Fruit fly (Drosophila melanogaster) whole organism, embryonic: Measurements from ENCODE around the gene CG6330.

Source experiments
- ATbp ChIP-seq: fragments of 200-800 bp; sonication (Bioruptor generic); optimal IDR thresholded peaks from 2 replicates; lab custom pipeline; 2017; ENCODE audit warnings: missing biosample characterization, mild to moderate bottlenecking, missing genetic modification characterization, missing genetic modification reagents
- Bgb ChIP-seq: fragments of 200-800 bp; sonication (Bioruptor generic); IDR thresholded peaks from 2 replicates; pipeline ENCODE4 v1.3.6; 2022; ENCODE audit warnings: missing biosample characterization, missing genetic modification characterization; ENCODE audit not compliant: partially characterized antibody
- CG10462 ChIP-seq: fragments of 200-800 bp; sonication (Bioruptor generic); optimal IDR thresholded peaks from 2 replicates; lab custom pipeline; 2016; ENCODE audit warnings: missing biosample characterization, missing genetic modification characterization
- CG10979 ChIP-seq: fragments of 200-800 bp; sonication (Bioruptor generic); optimal IDR thresholded peaks from 2 replicates; lab custom pipeline; 2018; ENCODE audit warnings: missing biosample characterization, mild to moderate bottlenecking, missing genetic modification characterization, moderate library complexity
- CG11456 ChIP-seq: fragments of 200-800 bp; sonication (Bioruptor generic); IDR thresholded peaks from 3 replicates; pipeline ENCODE4 v1.3.6; 2022; ENCODE audit warnings: missing biosample characterization, missing genetic modification characterization
- CG11695 ChIP-seq: fragments of 200-800 bp; sonication (Bioruptor generic); IDR thresholded peaks from 3 replicates; pipeline ENCODE4 v1.3.6; 2022; ENCODE audit warnings: missing biosample characterization, missing genetic modification characterization
- CG11696 ChIP-seq: fragments of 200-800 bp; sonication (Bioruptor generic); IDR thresholded peaks from 2 replicates; pipeline ENCODE4 v1.3.6; 2022; ENCODE audit warnings: missing biosample characterization, missing genetic modification characterization
- CG12104 ChIP-seq: fragments of 200-800 bp; sonication (Bioruptor generic); optimal IDR thresholded peaks from 3 replicates; lab custom pipeline; 2016; ENCODE audit warnings: missing biosample characterization, missing genetic modification characterization
- CG12391 ChIP-seq: fragments of 200-800 bp; sonication (Bioruptor generic); optimal IDR thresholded peaks from 3 replicates; lab custom pipeline; 2018; ENCODE audit warnings: missing biosample characterization, mild to moderate bottlenecking, missing genetic modification characterization, moderate library complexity
- CG14014 ChIP-seq: fragments of 200-800 bp; sonication (Bioruptor generic); IDR thresholded peaks from 2 replicates; pipeline ENCODE4 v1.3.6; 2022; ENCODE audit warnings: missing biosample characterization, missing genetic modification characterization
- CG14667 ChIP-seq: fragments of 200-800 bp; sonication (Bioruptor generic); IDR thresholded peaks from 2 replicates; pipeline ENCODE4 v1.3.6; 2022; ENCODE audit warnings: missing biosample characterization, missing genetic modification characterization
- CG1603 ChIP-seq: fragments of 200-800 bp; sonication (Bioruptor generic); optimal IDR thresholded peaks from 2 replicates; lab custom pipeline; 2019; ENCODE audit warnings: missing biosample characterization, mild to moderate bottlenecking, missing genetic modification characterization, moderate library complexity
- CG16863 ChIP-seq: fragments of 200-800 bp; sonication (Bioruptor generic); optimal IDR thresholded peaks from 3 replicates; lab custom pipeline; 2016; ENCODE audit warnings: missing biosample characterization, missing genetic modification characterization
- CG17829 ChIP-seq: fragments of 200-800 bp; optimal IDR thresholded peaks from 2 replicates; lab custom pipeline; 2019; ENCODE audit warnings: missing biosample characterization, mild to moderate bottlenecking, missing genetic modification characterization, moderate library complexity
- CG1792 ChIP-seq: fragments of 200-800 bp; sonication (Bioruptor generic); optimal IDR thresholded peaks from 2 replicates; lab custom pipeline; 2016; ENCODE audit warnings: missing biosample characterization, missing genetic modification characterization
- CG18764 ChIP-seq: fragments of 200-800 bp; sonication (Bioruptor generic); optimal IDR thresholded peaks from 3 replicates; lab custom pipeline; 2016; ENCODE audit warnings: missing biosample characterization, missing genetic modification characterization
- CG33557 ChIP-seq: fragments of 200-800 bp; sonication (Bioruptor generic); optimal IDR thresholded peaks from 2 replicates; lab custom pipeline; 2019; ENCODE audit warnings: missing biosample characterization, mild to moderate bottlenecking, missing genetic modification characterization, moderate library complexity
- CG4820 ChIP-seq: fragments of 200-800 bp; sonication (Bioruptor generic); optimal IDR thresholded peaks from 3 replicates; lab custom pipeline; 2016; ENCODE audit warnings: missing biosample characterization, missing genetic modification characterization
- CG7786 ChIP-seq: fragments of 200-800 bp; sonication (Bioruptor generic); optimal IDR thresholded peaks from 2 replicates; lab custom pipeline; 2016; ENCODE audit warnings: missing biosample characterization, missing genetic modification characterization
- CG8359 ChIP-seq: fragments of 200-800 bp; sonication (Bioruptor generic); optimal IDR thresholded peaks from 2 replicates; lab custom pipeline; 2017; ENCODE audit warnings: missing biosample characterization, mild to moderate bottlenecking, missing genetic modification characterization, borderline replicate concordance
- CG8388 ChIP-seq: fragments of 200-800 bp; sonication (Bioruptor generic); optimal IDR thresholded peaks from 2 replicates; lab custom pipeline; 2019; ENCODE audit warnings: missing biosample characterization, mild to moderate bottlenecking, missing genetic modification characterization, moderate library complexity
- CG9437 ChIP-seq: fragments of 200-800 bp; sonication (Bioruptor generic); optimal IDR thresholded peaks from 2 replicates; lab custom pipeline; 2018; ENCODE audit warnings: missing biosample characterization, mild to moderate bottlenecking, missing genetic modification characterization
- CG9817 ChIP-seq: fragments of 200-800 bp; sonication (Bioruptor generic); optimal IDR thresholded peaks from 2 replicates; lab custom pipeline; 2018; ENCODE audit warnings: missing biosample characterization, mild to moderate bottlenecking, missing genetic modification characterization, moderate library complexity
- CG9932 ChIP-seq: fragments of 200-800 bp; sonication (Bioruptor generic); IDR thresholded peaks from 2 replicates; pipeline ENCODE4 v1.3.6; 2022; ENCODE audit warnings: missing biosample characterization, missing genetic modification characterization
- Drgx ChIP-seq: fragments of 200-800 bp; sonication (Bioruptor generic); IDR thresholded peaks from 2 replicates; pipeline ENCODE4 v1.3.6; 2022; ENCODE audit warnings: missing biosample characterization, missing genetic modification characterization
- Elba2 ChIP-seq: fragments of 200-800 bp; sonication (Bioruptor generic); optimal IDR thresholded peaks from 3 replicates; lab custom pipeline; 2016; ENCODE audit warnings: missing biosample characterization, missing genetic modification characterization
- Jarid2 ChIP-seq: fragments of 200-800 bp; sonication (Bioruptor generic); optimal IDR thresholded peaks from 3 replicates; lab custom pipeline; 2017; ENCODE audit warnings: mild to moderate bottlenecking, missing biosample characterization, missing genetic modification reagents, missing genetic modification characterization
- Mes4 ChIP-seq: fragments of 200-800 bp; sonication (Bioruptor generic); optimal IDR thresholded peaks from 2 replicates; lab custom pipeline; 2016; ENCODE audit warnings: missing biosample characterization, missing genetic modification characterization
- Nf-YA ChIP-seq: fragments of 200-800 bp; sonication (Bioruptor generic); IDR thresholded peaks from 2 replicates; pipeline ENCODE4 v1.3.6; 2022; ENCODE audit warnings: missing biosample characterization, missing genetic modification characterization
- PHDP ChIP-seq: fragments of 200-800 bp; sonication (Bioruptor generic); optimal IDR thresholded peaks from 3 replicates; lab custom pipeline; 2018; ENCODE audit warnings: missing biosample characterization, mild to moderate bottlenecking, missing genetic modification characterization, moderate library complexity
- Sox100B ChIP-seq: fragments of 200-800 bp; sonication (Bioruptor generic); optimal IDR thresholded peaks from 3 replicates; lab custom pipeline; 2018; ENCODE audit warnings: missing biosample characterization, mild to moderate bottlenecking, missing genetic modification characterization
- Sry-β ChIP-seq: fragments of 200-800 bp; sonication (Bioruptor generic); optimal IDR thresholded peaks from 2 replicates; lab custom pipeline; 2018; ENCODE audit warnings: missing biosample characterization, mild to moderate bottlenecking, missing genetic modification characterization, moderate library complexity
- ap ChIP-seq: fragments of 200-800 bp; sonication (Bioruptor generic); IDR thresholded peaks from 2 replicates; pipeline ENCODE4 v1.3.6; 2022; ENCODE audit warnings: missing biosample characterization, missing genetic modification characterization
- br ChIP-seq: fragments of >200 bp; optimal IDR thresholded peaks from 2 replicates; lab custom pipeline; 2017
- caup ChIP-seq: fragments of 200-800 bp; sonication (Bioruptor generic); optimal IDR thresholded peaks from 3 replicates; lab custom pipeline; 2017; ENCODE audit warnings: missing biosample characterization, mild to moderate bottlenecking, missing genetic modification characterization, moderate library complexity; ENCODE audit not compliant: severe bottlenecking
- ci ChIP-seq: fragments of 200-800 bp; sonication (Bioruptor generic); IDR thresholded peaks from 3 replicates; pipeline ENCODE4 v1.3.6; 2022; ENCODE audit warnings: missing biosample characterization, missing genetic modification characterization
- danr ChIP-seq: fragments of 200-800 bp; sonication (Bioruptor generic); IDR thresholded peaks from 2 replicates; pipeline ENCODE4 v1.3.6; 2022; ENCODE audit warnings: missing biosample characterization, missing genetic modification characterization
- ewg ChIP-seq: fragments of 200-800 bp; sonication (Bioruptor generic); optimal IDR thresholded peaks from 3 replicates; lab custom pipeline; 2017; ENCODE audit warnings: mild to moderate bottlenecking, missing biosample characterization, missing genetic modification reagents, missing genetic modification characterization
- exex ChIP-seq: fragments of 200-800 bp; sonication (Bioruptor generic); optimal IDR thresholded peaks from 4 replicates; lab custom pipeline; 2018; ENCODE audit warnings: missing biosample characterization, mild to moderate bottlenecking, missing genetic modification characterization, moderate library complexity
- fd102C ChIP-seq: fragments of 200-800 bp; sonication (Bioruptor generic); optimal IDR thresholded peaks from 2 replicates; lab custom pipeline; 2018; ENCODE audit warnings: missing biosample characterization, mild to moderate bottlenecking, missing genetic modification characterization, moderate library complexity
- fd64A ChIP-seq: fragments of 200-800 bp; sonication (Bioruptor generic); optimal IDR thresholded peaks from 3 replicates; lab custom pipeline; 2018; ENCODE audit warnings: missing biosample characterization, mild to moderate bottlenecking, missing genetic modification characterization
- gcm2 ChIP-seq: fragments of 200-800 bp; sonication (Bioruptor generic); optimal IDR thresholded peaks from 2 replicates; lab custom pipeline; 2016; ENCODE audit warnings: missing biosample characterization, missing genetic modification characterization
- jing ChIP-seq: fragments of 200-800 bp; sonication (Bioruptor generic); optimal IDR thresholded peaks from 2 replicates; lab custom pipeline; 2018; ENCODE audit warnings: missing biosample characterization, mild to moderate bottlenecking, missing genetic modification characterization
- ken ChIP-seq: fragments of 200-800 bp; sonication (Bioruptor generic); IDR thresholded peaks from 3 replicates; pipeline ENCODE4 v1.3.6; 2022; ENCODE audit warnings: missing biosample characterization, missing genetic modification characterization
- nom ChIP-seq: fragments of 200-800 bp; sonication (Bioruptor generic); optimal IDR thresholded peaks from 2 replicates; lab custom pipeline; 2017; ENCODE audit warnings: missing biosample characterization, missing genetic modification characterization, mild to moderate bottlenecking, moderate library complexity, missing genetic modification reagents
- onecut ChIP-seq: fragments of 200-800 bp; sonication (Bioruptor generic); IDR thresholded peaks from 2 replicates; pipeline ENCODE4 v1.3.6; 2022; ENCODE audit warnings: missing biosample characterization, missing genetic modification characterization
- psq ChIP-seq: fragments of 200-800 bp; sonication (Bioruptor generic); optimal IDR thresholded peaks from 2 replicates; lab custom pipeline; 2017; ENCODE audit warnings: missing biosample characterization, missing genetic modification characterization
- ranshi ChIP-seq: fragments of 200-800 bp; sonication (Bioruptor generic); IDR thresholded peaks from 2 replicates; pipeline ENCODE4 v1.3.6; 2022; ENCODE audit warnings: missing biosample characterization, missing genetic modification characterization
- ro ChIP-seq: fragments of 200-800 bp; sonication (Bioruptor generic); IDR thresholded peaks from 2 replicates; pipeline ENCODE4 v1.3.6; 2022; ENCODE audit warnings: missing biosample characterization, missing genetic modification characterization
- wdn ChIP-seq: fragments of 200-800 bp; sonication (Bioruptor generic); IDR thresholded peaks from 2 replicates; pipeline ENCODE4 v1.3.6; 2022; ENCODE audit warnings: missing biosample characterization, missing genetic modification characterization
- zfh1 ChIP-seq: fragments of 200-800 bp; sonication (Bioruptor generic); IDR thresholded peaks from 3 replicates; pipeline ENCODE4 v1.3.6; 2022; ENCODE audit warnings: missing biosample characterization, missing genetic modification characterization

The CG6330 gene

dm6 chr3R:26952200-26952856, 6.0 kb downstream of the CG6330 start (continued):
- TF ChIP-seq ap (GFP tag; lab: Robert Waterston, UW) (no peak), exex (tag; lab: Kevin White, UChicago) (peak; percentile 85), ewg (GFP tag; lab: Kevin White, UChicago) (no peak), Mes4 (GFP tag; lab: Kevin White, UChicago) (no peak), CG10979 (tag; lab: Kevin White, UChicago) (no peak), zfh1 (GFP tag; lab: Robert Waterston, UW) (no peak), CG11695 (no peak), CG14667 (no peak), CG8388 (GFP tag; lab: Kevin White, UChicago) (no peak), CG12104 (peak; percentile 18), CG4820 (GFP tag; lab: Kevin White, UChicago) (no peak), CG7786 (GFP tag; lab: Kevin White, UChicago) (no peak), CG16863 (no peak), Sry-β (GFP tag; lab: Kevin White, UChicago) (no peak), CG8359 (GFP tag; lab: Kevin White, UChicago) (no peak), fd64A (GFP tag; lab: Kevin White, UChicago) (no peak), fd102C (GFP tag; lab: Kevin White, UChicago) (no peak), Bgb (GFP tag; lab: Robert Waterston, UW) (no peak), CG9932 (GFP tag; lab: Robert Waterston, UW) (0 out of 2 replicates have a peak, but pooled peaks have one; percentile 29), danr (no peak), Drgx (no peak), ci (GFP tag; lab: Robert Waterston, UW) (no peak), gcm2 (GFP tag; lab: Kevin White, UChicago) (no peak), CG10462 (no peak), nom (no peak), onecut (GFP tag; lab: Robert Waterston, UW) (no peak), CG12391 (peak; percentile 23), CG11456 (no peak), br (lab: Kevin White, UChicago) (no peak), CG11696 (GFP tag; lab: Robert Waterston, UW) (no peak), CG1603 (no peak), CG9817 (tag; lab: Kevin White, UChicago) (peak; percentile 0), Nf-YA (no peak), caup (GFP tag; lab: Kevin White, UChicago) (peak; percentile 62), Elba2 (GFP tag; lab: Kevin White, UChicago) (no peak), CG1792 (GFP tag; lab: Kevin White, UChicago) (peak; percentile 2), ken (GFP tag; lab: Robert Waterston, UW) (no peak), jing (GFP tag; lab: Kevin White, UChicago) (no peak), CG14014 (GFP tag; lab: Robert Waterston, UW) (0 out of 2 replicates have a peak, but pooled peaks have one; percentile 16), CG17829 (tag; lab: Kevin White, UChicago) (no peak), PHDP (tag; lab: Kevin White, UChicago) (peak; percentile 3), Sox100B (GFP tag; lab: Kevin White, UChicago) (no peak), ATbp (GFP tag; lab: Kevin White, UChicago) (no peak), ro (GFP tag; lab: Robert Waterston, UW) (no peak), CG9437 (GFP tag; lab: Kevin White, UChicago) (no peak), wdn (GFP tag; lab: Robert Waterston, UW) (no peak), ranshi (no peak), CG18764 (GFP tag; lab: Kevin White, UChicago) (no peak), psq (GFP tag; lab: Kevin White, UChicago) (no peak), Jarid2 (no peak), CG33557 (no peak)
